Worm (Caenorhabditis elegans): ENCODE measurements around the gene F54D12.10.

DNA sequence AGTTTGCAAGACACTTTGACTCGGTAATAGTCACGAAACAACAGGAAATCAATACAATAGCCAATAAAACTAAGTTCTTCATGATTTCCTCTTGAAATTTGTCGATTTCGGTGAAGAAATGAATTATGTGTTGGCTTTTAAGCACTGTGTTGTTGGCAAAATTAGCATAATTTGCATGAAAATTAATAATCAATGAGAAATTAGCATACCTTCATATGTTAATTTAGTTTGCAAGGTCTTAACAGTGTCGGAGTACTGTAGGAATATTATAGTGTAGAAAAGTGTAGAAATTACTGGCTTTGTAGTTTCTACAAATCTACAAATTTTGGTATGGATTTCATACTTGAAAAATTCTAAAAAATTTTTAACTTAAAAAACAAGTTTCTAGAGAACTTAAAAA, 3.5 kb upstream of the F54D12.10 start, which contains the start of gene F54D12.9:
- TF ChIP-seq him-1 (tag; optimal IDR thresholded peaks at IDR 0.05) (no peak), W03F9.2 (tag; optimal IDR thresholded peaks at IDR 0.05) (no peak), dao-5 (tag; optimal IDR thresholded peaks at IDR 0.05) (no peak)
